Fruit fly (Drosophila melanogaster): ENCODE data around the gene CG5026.

Gene CG5026

DNA sequence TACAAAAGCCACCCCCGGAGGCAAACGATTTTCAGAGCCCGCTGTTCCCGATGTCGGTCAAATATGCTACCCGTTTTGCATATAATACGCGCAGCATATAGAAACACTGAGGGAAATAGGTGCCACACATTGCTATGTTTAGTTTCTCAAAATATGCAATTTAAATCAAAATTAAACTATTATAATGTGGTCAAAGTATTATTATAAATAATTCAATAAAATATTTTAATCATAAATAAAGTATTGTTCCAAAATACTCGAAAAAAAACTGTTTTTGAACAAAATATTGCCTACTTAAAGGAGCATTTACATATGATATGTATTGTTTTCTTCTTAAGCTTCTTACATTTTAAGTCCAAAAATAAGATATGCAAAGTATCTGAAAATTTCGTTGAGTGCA, 17.4 kb upstream of the CG5026 start (continued):
- no peak for TF ChIP-seq CG8765 (GFP tag; IDR thresholded peaks at IDR 0.05)
- TF ChIP-seq Trl (optimal IDR thresholded peaks at IDR 0.05): no peak
- no peak for TF ChIP-seq Trl (GFP tag; optimal IDR thresholded peaks at IDR 0.05)
- peak; percentile 81 for TF ChIP-seq CG18262 (tag; optimal IDR thresholded peaks at IDR 0.05)
- TF ChIP-seq trem (tag; optimal IDR thresholded peaks at IDR 0.05): peak; percentile 42
- peak; percentile 16 for TF ChIP-seq CG18619 (GFP tag; optimal IDR thresholded peaks at IDR 0.05)
- no peak for TF ChIP-seq MBD-R2 (GFP tag; IDR thresholded peaks at IDR 0.05)
- no peak for TF ChIP-seq rib (GFP tag; IDR thresholded peaks at IDR 0.05)
- TF ChIP-seq CG8924 (tag; optimal IDR thresholded peaks at IDR 0.05): peak; percentile 73
- TF ChIP-seq slou (GFP tag; optimal IDR thresholded peaks at IDR 0.05): no peak
- no peak for TF ChIP-seq pita (GFP tag; optimal IDR thresholded peaks at IDR 0.05)
- TF ChIP-seq gfzf (GFP tag; optimal IDR thresholded peaks at IDR 0.05): no peak
- peak; percentile 55 for TF ChIP-seq Fer3 (tag; optimal IDR thresholded peaks at IDR 0.05)
- TF ChIP-seq CG3163 (GFP tag; optimal IDR thresholded peaks at IDR 0.05): no peak
- TF ChIP-seq Ssrp (tag; optimal IDR thresholded peaks at IDR 0.05): peak; percentile 67
- TF ChIP-seq H2.0 (GFP tag; IDR thresholded peaks at IDR 0.05): 0 out of 2 replicates have a peak, but pooled peaks have one; percentile 20
- no peak for TF ChIP-seq CG11093 (GFP tag; IDR thresholded peaks at IDR 0.05)
- TF ChIP-seq Drgx (GFP tag; IDR thresholded peaks at IDR 0.05): no peak
- TF ChIP-seq CG5953 (GFP tag; IDR thresholded peaks at IDR 0.05): no peak
- TF ChIP-seq BtbVII (GFP tag; optimal IDR thresholded peaks at IDR 0.05): peak; percentile 12
- no peak for TF ChIP-seq CG4282 (GFP tag; optimal IDR thresholded peaks at IDR 0.05)
- TF ChIP-seq CG4328 (GFP tag; optimal IDR thresholded peaks at IDR 0.05): no peak
- TF ChIP-seq schlank (tag; optimal IDR thresholded peaks at IDR 0.05): no peak
- TF ChIP-seq CG7556 (GFP tag; optimal IDR thresholded peaks at IDR 0.05): peak; percentile 74
- no peak for TF ChIP-seq repo (GFP tag; optimal IDR thresholded peaks at IDR 0.05)
- TF ChIP-seq lmd (GFP tag; IDR thresholded peaks at IDR 0.05): peak; percentile 28; the same call in 1 of the 2 replicates
- TF ChIP-seq pan (optimal IDR thresholded peaks at IDR 0.05): no peak
- no peak for TF ChIP-seq pan (GFP tag; optimal IDR thresholded peaks at IDR 0.05 in 1 of 2, IDR thresholded peaks at IDR 0.05 in 1 of 2)
- no peak for TF ChIP-seq B-H1 (GFP tag; IDR thresholded peaks at IDR 0.05)
- TF ChIP-seq CG3281 (GFP tag; optimal IDR thresholded peaks at IDR 0.05): peak; percentile 57
- no peak for TF ChIP-seq mirr (GFP tag; optimal IDR thresholded peaks at IDR 0.05)
- peak; percentile 9 for TF ChIP-seq Fer1 (GFP tag; optimal IDR thresholded peaks at IDR 0.05)
- 0 out of 2 replicates have a peak, but pooled peaks have one; percentile 23 for TF ChIP-seq ttk (GFP tag; IDR thresholded peaks at IDR 0.05)
- no peak for TF ChIP-seq insv (GFP tag; optimal IDR thresholded peaks at IDR 0.05)
- no peak for TF ChIP-seq Lim3 (GFP tag; IDR thresholded peaks at IDR 0.05)
- peak; percentile 12; the same call in 1 of the 2 replicates for TF ChIP-seq Atf6 (GFP tag; IDR thresholded peaks at IDR 0.05)
- no peak for TF ChIP-seq CG17186 (GFP tag; optimal IDR thresholded peaks at IDR 0.05)
- no peak for TF ChIP-seq CG6175 (GFP tag; IDR thresholded peaks at IDR 0.05)
- TF ChIP-seq CG7745 (tag; optimal IDR thresholded peaks at IDR 0.05): no peak
- TF ChIP-seq h (optimal IDR thresholded peaks at IDR 0.05): no peak
- TF ChIP-seq HHEX (GFP tag; optimal IDR thresholded peaks at IDR 0.05): peak; percentile 24
- TF ChIP-seq BEAF-32 (GFP tag; optimal IDR thresholded peaks at IDR 0.05): no peak
- TF ChIP-seq CG11504 (tag; optimal IDR thresholded peaks at IDR 0.05): peak; percentile 81
- peak; percentile 56 for TF ChIP-seq CG18599 (GFP tag; optimal IDR thresholded peaks at IDR 0.05)
- no peak for TF ChIP-seq Poxn (GFP tag; IDR thresholded peaks at IDR 0.05)
- TF ChIP-seq phol (tag; optimal IDR thresholded peaks at IDR 0.05): peak; percentile 73
- TF ChIP-seq CG12391 (tag; optimal IDR thresholded peaks at IDR 0.05): peak; percentile 68
- TF ChIP-seq bbx (GFP tag; IDR thresholded peaks at IDR 0.05; ENCODE audit: partially characterized antibody): no peak
- no peak for TF ChIP-seq hkb (optimal IDR thresholded peaks at IDR 0.05)
- peak; percentile 37; the same call in 1 of the 2 replicates for TF ChIP-seq hkb (GFP tag; IDR thresholded peaks at IDR 0.05)
- no peak for TF ChIP-seq zfh2 (GFP tag; optimal IDR thresholded peaks at IDR 0.05)
- no peak for TF ChIP-seq shn (GFP tag; optimal IDR thresholded peaks at IDR 0.05)
- peak; percentile 51 for TF ChIP-seq unpg (GFP tag; optimal IDR thresholded peaks at IDR 0.05)
